Fruit fly (Drosophila melanogaster) Kc167 (cell line): Measurements from ENCODE around the gene CG11999.

Source experiments
- Myc ChIP-seq: fragments of >200 bp; optimal IDR thresholded peaks from 2 replicates; lab custom pipeline; 2017; ENCODE audit warnings: missing external identifiers
- Sin3A ChIP-seq: fragments of >200 bp; optimal IDR thresholded peaks from 2 replicates; lab custom pipeline; 2018; ENCODE audit warnings: missing external identifiers
- h ChIP-seq: fragments of >200 bp; optimal IDR thresholded peaks from 3 replicates; lab custom pipeline; 2018; ENCODE audit warnings: missing external identifiers
- insv ChIP-seq: fragments of >200 bp; optimal IDR thresholded peaks from 3 replicates; lab custom pipeline; 2018; ENCODE audit warnings: missing external identifiers
- psq ChIP-seq: fragments of >200 bp; optimal IDR thresholded peaks from 2 replicates; lab custom pipeline; 2017; ENCODE audit warnings: missing external identifiers
- ttk ChIP-seq: sonication (Bioruptor generic); optimal IDR thresholded peaks from 2 replicates; lab custom pipeline; 2017; ENCODE audit warnings: missing external identifiers

Gene CG11999

dm6 chr3R:5387996-5388395, 33.4 kb upstream of the CG11999 start:
- TF ChIP-seq insv (lab: Kevin White, UChicago) (no peak), Myc (no peak), ttk (no peak), Sin3A (lab: Kevin White, UChicago) (no peak)

- TF ChIP-seq psq (no peak), Myc (no peak)
Observed at dm6 chr3R:5387564-5387963, 33.0 kb upstream of the CG11999 start, which contains the start of gene CG14668. CG14668 (minus strand) TSS chr3R:5387664.

dm6 chr3R:5385761-5386160, 31.2 kb upstream of the CG11999 start:
- no peak for TF ChIP-seq Sin3A (lab: Kevin White, UChicago)
- TF ChIP-seq Myc: no peak
- TF ChIP-seq insv (lab: Kevin White, UChicago): no peak
- TF ChIP-seq h (lab: Kevin White, UChicago): no peak
- TF ChIP-seq ttk: no peak
- TF ChIP-seq psq: no peak

DNA sequence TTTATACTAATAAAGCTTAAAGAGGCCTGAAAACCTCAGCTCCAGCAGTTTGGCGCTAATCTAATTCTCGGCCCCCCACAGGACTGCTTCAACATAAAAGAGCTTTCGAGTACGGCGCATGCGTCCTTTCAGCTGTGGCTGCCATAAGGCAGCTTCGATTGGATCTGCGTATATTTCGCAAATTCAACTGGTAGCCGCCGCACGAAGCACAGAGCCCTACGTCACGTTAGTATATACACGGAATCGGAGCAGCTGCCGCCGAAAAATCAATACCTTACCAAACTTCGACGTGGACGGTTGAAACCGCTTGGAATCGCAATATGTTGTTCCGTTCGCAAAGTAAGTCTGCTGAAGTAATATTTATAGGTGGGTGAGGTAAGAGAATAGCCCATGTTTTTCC, 22.1 kb upstream of the CG11999 start, which contains the start of gene 7B2:
7B2 (plus strand) TSS at position 169 of the 400 bp plus-strand sequence.
- TF ChIP-seq insv (lab: Kevin White, UChicago): no peak
- no peak for TF ChIP-seq psq
- TF ChIP-seq Sin3A (lab: Kevin White, UChicago): no peak
- no peak for TF ChIP-seq ttk
- TF ChIP-seq h (lab: Kevin White, UChicago): no peak
- no peak for TF ChIP-seq Myc

DNA sequence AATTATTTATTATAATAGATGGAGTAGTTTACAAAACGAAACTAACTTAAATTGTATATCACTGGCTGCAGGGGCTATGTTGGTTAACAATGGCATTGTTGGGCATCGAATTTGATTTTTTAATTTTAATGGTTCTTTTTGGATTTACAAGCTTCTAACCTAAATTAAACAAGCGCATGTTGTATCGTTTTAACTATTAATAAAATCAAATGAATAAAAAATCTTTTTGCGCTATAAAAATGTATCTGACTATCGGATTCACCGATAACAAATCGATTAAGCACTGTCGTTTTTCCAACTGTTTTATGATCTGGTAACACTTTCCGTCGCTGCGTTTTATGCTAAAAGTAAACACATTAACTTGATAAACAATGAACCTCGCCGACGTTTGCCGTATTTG, 20.2 kb upstream of the CG11999 start, which contains the start of the genes hd and CG14667:
hd (minus strand) TSS at position 243 of the 400 bp plus-strand sequence.
CG14667 (plus strand) TSS at position 303 of the 400 bp plus-strand sequence.
- TF ChIP-seq ttk (no peak), h (lab: Kevin White, UChicago) (no peak), psq (no peak), Myc (no peak), insv (lab: Kevin White, UChicago) (no peak)

- TF ChIP-seq Myc (no peak), h (lab: Kevin White, UChicago) (no peak), psq (peak; percentile 1), insv (lab: Kevin White, UChicago) (no peak)
Observed at dm6 chr3R:5371563-5371962, 17.0 kb upstream of the CG11999 start, which contains the start of gene Polr2F. Polr2F (plus strand) TSS chr3R:5371795.

DNA sequence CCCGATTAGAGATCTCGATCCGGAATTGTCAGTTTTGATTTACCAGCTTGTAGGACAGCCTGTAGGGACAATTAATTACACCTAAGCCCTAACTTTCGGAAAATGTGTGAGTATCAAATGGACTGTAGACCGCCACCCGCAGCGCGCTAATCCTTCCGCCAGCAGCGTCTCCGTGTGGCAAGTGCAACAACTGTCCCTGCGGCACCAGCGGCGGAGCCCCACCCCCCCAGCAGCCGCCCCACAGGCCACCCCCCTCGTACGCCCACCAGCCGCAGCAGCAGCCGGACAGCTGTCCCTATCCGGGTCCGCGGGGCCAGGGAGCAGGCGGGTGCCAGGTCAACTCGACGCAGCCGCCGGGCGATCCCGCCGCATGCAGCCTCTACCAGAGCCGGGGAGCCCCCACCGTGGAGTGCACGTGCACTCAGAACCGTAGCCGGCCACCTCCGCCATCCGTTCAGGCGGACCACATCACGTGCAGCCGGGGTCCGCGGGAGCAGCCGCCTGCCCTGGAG, 15.0 kb upstream of the CG11999 start, which contains the start of the genes CG31542 and CG34277:
CG31542 (plus strand) TSS at position 51 of the 512 bp plus-strand sequence.
CG34277 (plus strand) TSS at position 51 of the 512 bp plus-strand sequence.
- TF ChIP-seq psq (no peak), ttk (no peak), insv (lab: Kevin White, UChicago) (no peak), Myc (no peak), Sin3A (lab: Kevin White, UChicago) (no peak), h (lab: Kevin White, UChicago) (no peak)

DNA sequence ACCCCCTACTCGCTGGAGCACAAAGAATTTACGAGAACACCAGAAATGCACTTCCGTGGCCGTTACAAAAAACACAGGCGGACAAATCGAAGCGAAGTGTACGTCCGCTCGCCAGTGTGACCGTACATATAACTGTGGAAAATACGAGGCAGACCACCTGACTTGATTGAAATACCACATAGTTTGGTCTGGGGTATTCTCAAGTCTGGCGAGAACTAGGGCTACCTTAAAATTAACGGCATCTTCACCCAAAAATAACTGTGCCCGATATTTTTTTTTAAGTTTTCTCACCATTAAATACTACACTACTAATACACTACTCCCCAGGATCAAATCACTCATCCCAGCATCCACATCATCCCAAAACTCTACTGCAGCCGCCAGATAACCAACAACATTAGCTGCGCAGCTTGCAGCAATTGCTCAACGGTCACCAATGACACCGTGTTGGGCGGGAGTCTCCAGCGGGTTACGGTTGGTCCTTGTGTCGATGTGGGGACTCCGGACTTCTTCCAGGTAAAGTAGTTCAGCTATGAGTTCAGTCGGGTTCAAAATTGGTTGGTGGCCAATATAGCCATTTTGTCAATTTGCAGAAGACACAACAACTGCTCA, 13.7 kb upstream of the CG11999 start, which contains the start of gene Cerk:
Cerk (minus strand) TSS at position 137 of the 612 bp plus-strand sequence.
- TF ChIP-seq Myc (no peak), h (lab: Kevin White, UChicago) (no peak), ttk (no peak), Sin3A (lab: Kevin White, UChicago) (no peak), psq (no peak), insv (lab: Kevin White, UChicago) (no peak)

- TF ChIP-seq Sin3A (lab: Kevin White, UChicago) (no peak), psq (no peak), ttk (no peak), Myc (no peak), h (lab: Kevin White, UChicago) (no peak), insv (lab: Kevin White, UChicago) (no peak)
Observed at dm6 chr3R:5367512-5368169, 13.1 kb upstream of the CG11999 start.

dm6 chr3R:5364539-5365273, 10.2 kb upstream of the CG11999 start:
- TF ChIP-seq psq (no peak), Myc (no peak), h (lab: Kevin White, UChicago) (no peak)

DNA sequence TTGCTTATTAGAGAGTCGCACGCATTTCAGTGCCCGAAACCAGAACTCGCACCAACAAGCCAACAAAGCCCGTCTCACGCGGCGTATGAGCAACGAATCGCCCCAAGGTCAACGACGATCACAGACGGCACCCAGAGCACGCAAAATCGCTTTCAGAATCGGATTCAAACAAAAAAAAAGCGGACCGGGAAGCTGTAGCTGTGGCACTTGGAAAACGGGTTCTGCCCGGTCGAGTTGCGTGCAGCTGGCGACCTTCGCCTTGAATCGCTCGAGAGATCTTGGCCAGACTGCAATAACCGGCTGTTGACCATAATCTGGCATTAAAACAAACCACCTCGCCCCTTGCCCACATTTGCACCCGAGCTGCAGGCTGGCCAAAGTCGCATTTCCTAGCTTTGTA, 8.9 kb upstream of the CG11999 start:
- TF ChIP-seq ttk (no peak), h (lab: Kevin White, UChicago) (no peak), psq (no peak), Sin3A (lab: Kevin White, UChicago) (no peak), insv (lab: Kevin White, UChicago) (no peak), Myc (no peak)

DNA sequence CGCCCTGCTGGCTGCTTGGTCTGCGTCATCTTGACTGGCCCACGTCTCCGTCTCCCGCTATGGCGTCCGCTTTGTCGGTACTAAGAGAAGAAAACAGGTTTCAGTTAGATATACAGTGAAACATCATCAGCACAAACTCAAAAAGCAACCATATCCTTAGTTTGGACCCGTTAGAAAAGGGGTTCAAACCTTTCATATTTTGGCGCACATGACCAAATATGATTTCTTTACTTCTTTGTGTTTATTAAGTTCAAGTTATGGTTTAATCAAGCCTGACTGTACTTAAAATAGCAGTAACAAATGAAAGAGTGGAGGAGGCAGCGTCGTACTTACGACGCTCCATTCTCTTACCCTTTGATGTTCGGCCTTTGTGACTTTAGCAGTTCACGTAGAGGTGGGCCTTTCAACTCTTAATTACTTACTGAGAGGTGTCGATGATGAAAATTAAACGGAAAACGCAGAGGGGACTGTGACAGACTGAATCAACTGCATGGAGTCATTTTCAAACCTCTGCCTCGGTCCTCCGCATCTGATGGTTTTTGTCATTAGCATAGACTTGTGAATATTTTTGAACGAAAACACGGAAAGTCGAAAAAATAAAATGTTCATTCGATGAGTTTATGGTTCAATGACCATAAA, 7.3 kb upstream of the CG11999 start:
- TF ChIP-seq Sin3A (lab: Kevin White, UChicago): no peak
- TF ChIP-seq ttk: no peak
- TF ChIP-seq insv (lab: Kevin White, UChicago): no peak
